Fruit fly (Drosophila melanogaster) whole organism, embryonic: Measurements from ENCODE around the gene Ms.

Source experiments
- Abd-B ChIP-seq: fragments of 200-800 bp; sonication (Bioruptor generic); optimal IDR thresholded peaks from 2 replicates; lab custom pipeline; 2018; ENCODE audit warnings: missing biosample characterization, mild to moderate bottlenecking, missing genetic modification characterization, moderate library complexity
- B-H1 ChIP-seq: fragments of 200-800 bp; sonication (Bioruptor generic); IDR thresholded peaks from 3 replicates; pipeline ENCODE4 v1.3.6; 2022; ENCODE audit warnings: missing biosample characterization, missing genetic modification characterization
- Bdp1 ChIP-seq: fragments of 200-800 bp; sonication (Bioruptor generic); optimal IDR thresholded peaks from 3 replicates; lab custom pipeline; 2016; ENCODE audit warnings: missing biosample characterization, missing genetic modification characterization
- Bgb ChIP-seq: fragments of 200-800 bp; sonication (Bioruptor generic); IDR thresholded peaks from 2 replicates; pipeline ENCODE4 v1.3.6; 2022; ENCODE audit warnings: missing biosample characterization, missing genetic modification characterization; ENCODE audit not compliant: partially characterized antibody
- Bteb2 ChIP-seq: fragments of 200-800 bp; sonication (Bioruptor generic); optimal IDR thresholded peaks from 2 replicates; lab custom pipeline; 2016; ENCODE audit warnings: missing biosample characterization, missing genetic modification characterization
- CG11504 ChIP-seq: fragments of 200-800 bp; sonication (Bioruptor generic); optimal IDR thresholded peaks from 3 replicates; lab custom pipeline; 2019; ENCODE audit warnings: missing biosample characterization, mild to moderate bottlenecking, missing genetic modification characterization, moderate library complexity
- CG13123 ChIP-seq: fragments of 200-800 bp; sonication (Bioruptor generic); optimal IDR thresholded peaks from 2 replicates; lab custom pipeline; 2016; ENCODE audit warnings: missing biosample characterization, missing genetic modification characterization
- CG14710 ChIP-seq: fragments of 200-800 bp; sonication (Bioruptor generic); optimal IDR thresholded peaks from 3 replicates; lab custom pipeline; 2019; ENCODE audit warnings: missing biosample characterization, mild to moderate bottlenecking, missing genetic modification characterization, moderate library complexity
- CG2120 ChIP-seq: fragments of 200-800 bp; sonication (Bioruptor generic); optimal IDR thresholded peaks from 3 replicates; lab custom pipeline; 2016; ENCODE audit warnings: missing biosample characterization, missing genetic modification characterization
- CG2199 ChIP-seq: fragments of 200-800 bp; sonication (Bioruptor generic); IDR thresholded peaks from 3 replicates; pipeline ENCODE4 v1.3.6; 2022; ENCODE audit warnings: missing biosample characterization, missing genetic modification characterization
- CG2202 ChIP-seq: fragments of 200-800 bp; sonication (Bioruptor generic); optimal IDR thresholded peaks from 2 replicates; lab custom pipeline; 2018; ENCODE audit warnings: missing biosample characterization, mild to moderate bottlenecking, missing genetic modification characterization
- CG30403 ChIP-seq: fragments of 200-800 bp; sonication (Bioruptor generic); optimal IDR thresholded peaks from 3 replicates; lab custom pipeline; 2016; ENCODE audit warnings: missing biosample characterization, missing genetic modification characterization
- CG3281 ChIP-seq: fragments of 200-800 bp; sonication (Bioruptor generic); optimal IDR thresholded peaks from 3 replicates; lab custom pipeline; 2017; ENCODE audit warnings: missing biosample characterization, mild to moderate bottlenecking, missing genetic modification characterization
- CG3995 ChIP-seq: fragments of 200-800 bp; sonication (Bioruptor generic); optimal IDR thresholded peaks from 3 replicates; lab custom pipeline; 2016; ENCODE audit warnings: missing biosample characterization, missing genetic modification characterization
- CG4404 ChIP-seq: fragments of 200-800 bp; sonication (Bioruptor generic); IDR thresholded peaks from 2 replicates; pipeline ENCODE4 v1.3.6; 2022; ENCODE audit warnings: missing biosample characterization, missing genetic modification characterization
- CG4707 ChIP-seq: fragments of 200-800 bp; sonication (Bioruptor generic); optimal IDR thresholded peaks from 2 replicates; lab custom pipeline; 2018; ENCODE audit warnings: missing biosample characterization, mild to moderate bottlenecking, missing genetic modification characterization, moderate library complexity
- CG6791 ChIP-seq: fragments of 200-800 bp; sonication (Bioruptor generic); IDR thresholded peaks from 3 replicates; pipeline ENCODE4 v1.3.6; 2022; ENCODE audit warnings: missing biosample characterization, missing genetic modification characterization; ENCODE audit not compliant: partially characterized antibody
- CG6854 ChIP-seq: fragments of 200-800 bp; sonication (Bioruptor generic); optimal IDR thresholded peaks from 3 replicates; lab custom pipeline; 2017; ENCODE audit warnings: missing biosample characterization, mild to moderate bottlenecking, missing genetic modification characterization
- CG7987 ChIP-seq: fragments of 200-800 bp; sonication (Bioruptor generic); optimal IDR thresholded peaks from 2 replicates; lab custom pipeline; 2018; ENCODE audit warnings: missing biosample characterization, mild to moderate bottlenecking, missing genetic modification characterization, moderate library complexity
- CG8765 ChIP-seq: fragments of 200-800 bp; sonication (Bioruptor generic); IDR thresholded peaks from 2 replicates; pipeline ENCODE4 v1.3.6; 2022; ENCODE audit warnings: missing biosample characterization, missing genetic modification characterization
- Dad ChIP-seq: fragments of 200-800 bp; sonication (Bioruptor generic); optimal IDR thresholded peaks from 3 replicates; lab custom pipeline; 2016; ENCODE audit warnings: missing biosample characterization, missing genetic modification characterization
- Dbx ChIP-seq: fragments of 200-800 bp; sonication (Bioruptor generic); IDR thresholded peaks from 3 replicates; pipeline ENCODE4 v1.3.6; 2022; ENCODE audit warnings: missing biosample characterization, missing genetic modification characterization
- Fer1 ChIP-seq: fragments of 200-800 bp; sonication (Bioruptor generic); optimal IDR thresholded peaks from 2 replicates; lab custom pipeline; 2017; ENCODE audit warnings: missing biosample characterization, mild to moderate bottlenecking, missing genetic modification characterization
- Fer3 ChIP-seq: fragments of 200-800 bp; sonication (Bioruptor generic); optimal IDR thresholded peaks from 2 replicates; lab custom pipeline; 2018; ENCODE audit warnings: missing biosample characterization, mild to moderate bottlenecking, missing genetic modification characterization, moderate library complexity
- GATAe ChIP-seq: fragments of 200-800 bp; sonication (Bioruptor generic); conservative IDR thresholded peaks from 2 replicates; pipeline ENCODE4 v1.3.6; 2022; ENCODE audit warnings: missing biosample characterization, missing genetic modification characterization
- H15 ChIP-seq: fragments of 200-800 bp; sonication (Bioruptor generic); IDR thresholded peaks from 3 replicates; pipeline ENCODE4 v1.3.6; 2022; ENCODE audit warnings: missing biosample characterization, missing genetic modification characterization
- HLH54F ChIP-seq: fragments of 200-800 bp; sonication (Bioruptor generic); optimal IDR thresholded peaks from 3 replicates; lab custom pipeline; 2016; ENCODE audit warnings: missing biosample characterization, missing genetic modification characterization
- Jarid2 ChIP-seq: fragments of 200-800 bp; sonication (Bioruptor generic); optimal IDR thresholded peaks from 3 replicates; lab custom pipeline; 2017; ENCODE audit warnings: mild to moderate bottlenecking, missing biosample characterization, missing genetic modification reagents, missing genetic modification characterization
- MBD-R2 ChIP-seq: fragments of 200-800 bp; sonication (Bioruptor generic); IDR thresholded peaks from 2 replicates; pipeline ENCODE4 v1.3.6; 2022; ENCODE audit warnings: missing biosample characterization, missing genetic modification characterization
- Med ChIP-seq: fragments of 200-800 bp; sonication (Bioruptor generic); peaks from one replicate; lab custom pipeline; 2016; ENCODE audit warnings: missing biosample characterization, missing genetic modification characterization, mild to moderate bottlenecking, inconsistent platforms, moderate library complexity
- Rfx ChIP-seq: fragments of 200-800 bp; sonication (Bioruptor generic); IDR thresholded peaks from 2 replicates; pipeline ENCODE4 v1.3.6; 2022; ENCODE audit warnings: missing biosample characterization, missing genetic modification characterization
- Side ChIP-seq: fragments of 200-800 bp; sonication (Bioruptor generic); optimal IDR thresholded peaks from 2 replicates; lab custom pipeline; 2016; ENCODE audit warnings: missing biosample characterization, missing genetic modification characterization
- Sox100B ChIP-seq: fragments of 200-800 bp; sonication (Bioruptor generic); optimal IDR thresholded peaks from 3 replicates; lab custom pipeline; 2018; ENCODE audit warnings: missing biosample characterization, mild to moderate bottlenecking, missing genetic modification characterization
- Usf ChIP-seq: fragments of 200-800 bp; sonication (Bioruptor generic); optimal IDR thresholded peaks from 2 replicates; lab custom pipeline; 2017; ENCODE audit warnings: missing genotype, missing biosample characterization, missing genetic modification characterization
- chm ChIP-seq: fragments of 200-800 bp; sonication (Bioruptor generic); IDR thresholded peaks from 2 replicates; pipeline ENCODE4 v1.3.6; 2022; ENCODE audit warnings: missing biosample characterization, missing genetic modification characterization
- ci ChIP-seq: fragments of 200-800 bp; sonication (Bioruptor generic); IDR thresholded peaks from 3 replicates; pipeline ENCODE4 v1.3.6; 2022; ENCODE audit warnings: missing biosample characterization, missing genetic modification characterization
- crp ChIP-seq, 2 experiments: fragments of 200-800 bp; sonication (Bioruptor generic); optimal IDR thresholded peaks; 2 replicates in 1 of 2; 3 replicates in 1 of 2; lab custom pipeline; 2017; ENCODE audit warnings: missing biosample characterization in 2 of 2, missing genetic modification characterization in 2 of 2, mild to moderate bottlenecking in 1 of 2, moderate library complexity in 1 of 2
- dmrt99B ChIP-seq: fragments of 200-800 bp; sonication (Bioruptor generic); optimal IDR thresholded peaks from 2 replicates; lab custom pipeline; 2018; ENCODE audit warnings: missing biosample characterization, mild to moderate bottlenecking, missing genetic modification characterization, moderate library complexity
- dpn ChIP-seq, 2 experiments: fragments of 200-800 bp; sonication (Bioruptor generic); optimal IDR thresholded peaks; 3 replicates each; lab custom pipeline; 2016; ENCODE audit warnings: missing biosample characterization in 2 of 2, missing genetic modification characterization in 2 of 2
- ewg ChIP-seq: fragments of 200-800 bp; sonication (Bioruptor generic); optimal IDR thresholded peaks from 3 replicates; lab custom pipeline; 2017; ENCODE audit warnings: mild to moderate bottlenecking, missing biosample characterization, missing genetic modification reagents, missing genetic modification characterization
- eyg ChIP-seq: fragments of 200-800 bp; sonication (Bioruptor generic); optimal IDR thresholded peaks from 3 replicates; lab custom pipeline; 2016; ENCODE audit warnings: missing biosample characterization, missing genetic modification characterization
- fd64A ChIP-seq: fragments of 200-800 bp; sonication (Bioruptor generic); optimal IDR thresholded peaks from 3 replicates; lab custom pipeline; 2018; ENCODE audit warnings: missing biosample characterization, mild to moderate bottlenecking, missing genetic modification characterization
- mld ChIP-seq: fragments of 200-800 bp; sonication (Bioruptor generic); IDR thresholded peaks from 3 replicates; pipeline ENCODE4 v1.3.6; 2022; ENCODE audit warnings: missing biosample characterization, missing genetic modification characterization; ENCODE audit not compliant: partially characterized antibody
- psq ChIP-seq: fragments of 200-800 bp; sonication (Bioruptor generic); optimal IDR thresholded peaks from 2 replicates; lab custom pipeline; 2017; ENCODE audit warnings: missing biosample characterization, missing genetic modification characterization
- run ChIP-seq: fragments of 200-800 bp; sonication (Bioruptor generic); optimal IDR thresholded peaks from 3 replicates; lab custom pipeline; 2018; ENCODE audit warnings: missing biosample characterization, mild to moderate bottlenecking, missing genetic modification characterization
- schlank ChIP-seq: fragments of 200-800 bp; sonication (Bioruptor generic); optimal IDR thresholded peaks from 2 replicates; lab custom pipeline; 2018; ENCODE audit warnings: missing biosample characterization, mild to moderate bottlenecking, missing genetic modification characterization
- so ChIP-seq: fragments of 200-800 bp; sonication (Bioruptor generic); IDR thresholded peaks from 3 replicates; pipeline ENCODE4 v1.3.6; 2022; ENCODE audit warnings: missing biosample characterization, missing genetic modification characterization
- ttk ChIP-seq: fragments of 200-800 bp; sonication (Bioruptor generic); IDR thresholded peaks from 2 replicates; pipeline ENCODE4 v2.1.2; 2022; ENCODE audit warnings: missing biosample characterization, missing genetic modification characterization
- vfl ChIP-seq: fragments of 200-800 bp; sonication (Bioruptor generic); optimal IDR thresholded peaks from 2 replicates; lab custom pipeline; 2016; ENCODE audit warnings: missing biosample characterization, missing genetic modification characterization
- zfh1 ChIP-seq: fragments of 200-800 bp; sonication (Bioruptor generic); IDR thresholded peaks from 3 replicates; pipeline ENCODE4 v1.3.6; 2022; ENCODE audit warnings: missing biosample characterization, missing genetic modification characterization

Ms gene

DNA sequence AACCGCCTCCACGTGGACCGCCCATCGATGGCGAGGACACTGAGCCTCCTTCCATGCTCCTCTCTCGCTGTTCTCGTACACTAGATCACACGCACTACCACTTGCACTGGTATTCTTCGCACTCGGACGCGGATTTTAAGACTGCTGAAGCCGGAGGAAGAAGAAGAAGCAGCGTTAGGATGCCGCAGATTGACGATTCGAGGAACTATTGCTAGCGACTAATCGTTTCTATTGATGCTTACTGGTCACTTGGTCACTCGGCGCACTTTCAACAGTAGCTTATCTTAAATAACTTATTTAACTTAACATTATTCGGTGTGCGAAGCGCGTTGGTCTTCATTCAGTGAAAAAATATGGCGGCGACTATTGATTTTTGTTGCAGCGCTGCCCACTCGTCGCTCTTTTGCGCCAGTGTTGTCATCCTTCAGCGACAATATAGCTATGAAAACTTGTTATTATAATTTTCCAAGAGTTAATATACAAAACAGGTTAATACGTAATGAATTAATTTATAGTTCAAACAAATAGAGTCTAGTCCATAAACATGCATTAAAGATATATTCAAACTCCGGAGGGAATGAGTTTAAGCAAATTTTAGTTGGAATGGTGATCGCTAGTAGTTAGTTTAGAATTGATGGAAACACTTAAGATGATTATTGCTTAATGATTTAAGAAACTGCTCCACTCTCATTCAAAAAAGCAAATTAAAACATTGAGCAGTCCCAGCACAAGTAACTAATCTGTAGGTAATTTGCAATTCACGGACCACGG lies 7.3 kb downstream of the Ms start, which contains the start of the genes CG5746 and CG6454 (continued):
- TF ChIP-seq ewg (GFP tag; lab: Kevin White, UChicago): no peak
- TF ChIP-seq Abd-B: no peak
- TF ChIP-seq GATAe (GFP tag; lab: Robert Waterston, UW): no peak
- TF ChIP-seq dpn (GFP tag; optimal IDR thresholded peaks at IDR 0.05; lab: Kevin White, UChicago): peak; percentile 31 to 65
- no peak for TF ChIP-seq CG7987
- TF ChIP-seq Dad (GFP tag; lab: Kevin White, UChicago): no peak
- peak; percentile 86 for TF ChIP-seq CG14710
- TF ChIP-seq Dbx (GFP tag; lab: Robert Waterston, UW): 0 out of 3 replicates have a peak, but pooled peaks have one; percentile 48
- no peak for TF ChIP-seq ttk (GFP tag; lab: Robert Waterston, UW)
- TF ChIP-seq Usf (GFP tag; lab: Kevin White, UChicago): peak; percentile 12
- TF ChIP-seq dmrt99B: no peak
- TF ChIP-seq crp (GFP tag; optimal IDR thresholded peaks at IDR 0.05; lab: Kevin White, UChicago): no peak
- TF ChIP-seq Sox100B (GFP tag; lab: Kevin White, UChicago): no peak
- TF ChIP-seq Fer3 (tag; lab: Kevin White, UChicago): no peak
- peak; percentile 78 for TF ChIP-seq CG30403 (GFP tag; lab: Kevin White, UChicago)
- no peak for TF ChIP-seq H15 (GFP tag; lab: Robert Waterston, UW)
- TF ChIP-seq eyg (GFP tag; lab: Kevin White, UChicago): peak; percentile 11
- no peak; the same call in 2 of the 3 replicates for TF ChIP-seq CG6791 (GFP tag; lab: Robert Waterston, UW)
- TF ChIP-seq zfh1 (GFP tag; lab: Robert Waterston, UW): peak; percentile 35; the same call in 1 of the 3 replicates
- no peak for TF ChIP-seq CG3281 (GFP tag; lab: Kevin White, UChicago)
- TF ChIP-seq Fer1 (GFP tag; lab: Kevin White, UChicago): no peak
- TF ChIP-seq CG4707 (GFP tag; lab: Kevin White, UChicago): no peak
- no peak; the same call in 1 of the 2 replicates for TF ChIP-seq Rfx
- TF ChIP-seq HLH54F: peak; percentile 72
- peak; percentile 63 for TF ChIP-seq CG3995 (GFP tag; lab: Kevin White, UChicago)
- peak; percentile 31; the same call in 1 of the 2 replicates for TF ChIP-seq CG8765 (GFP tag; lab: Robert Waterston, UW)
- TF ChIP-seq CG2202 (tag; lab: Kevin White, UChicago): no peak
- no peak for TF ChIP-seq Jarid2 (GFP tag; lab: Kevin White, UChicago)
- peak; percentile 46 for TF ChIP-seq CG13123 (GFP tag; lab: Kevin White, UChicago)
- TF ChIP-seq CG11504: no peak
- no peak for TF ChIP-seq CG2199
- TF ChIP-seq so (GFP tag; lab: Robert Waterston, UW): no peak
- peak; percentile 5 for TF ChIP-seq Bdp1
- peak; percentile 28 for TF ChIP-seq Side
- TF ChIP-seq Bteb2 (GFP tag; lab: Kevin White, UChicago): no peak
- no peak for TF ChIP-seq CG4404 (GFP tag; lab: Robert Waterston, UW)
- peak; percentile 20 for TF ChIP-seq vfl (GFP tag; lab: Kevin White, UChicago)
- TF ChIP-seq schlank (tag; lab: Kevin White, UChicago): no peak
- peak; percentile 55; the same call in 1 of the 2 replicates for TF ChIP-seq MBD-R2 (GFP tag; lab: Robert Waterston, UW)
- TF ChIP-seq B-H1: no peak
- peak; percentile 23 for TF ChIP-seq psq
- no peak for TF ChIP-seq Bgb (GFP tag; lab: Robert Waterston, UW)
- TF ChIP-seq run: no peak
- TF ChIP-seq Med: peak; percentile 64
- TF ChIP-seq fd64A (GFP tag; lab: Kevin White, UChicago): no peak
- no peak for TF ChIP-seq mld (GFP tag; lab: Robert Waterston, UW)
- TF ChIP-seq CG6854: no peak
- peak; percentile 82 for TF ChIP-seq CG2120
- TF ChIP-seq chm (GFP tag; lab: Robert Waterston, UW): no peak
- no peak for TF ChIP-seq ci (GFP tag; lab: Robert Waterston, UW)
